Fruit fly (Drosophila melanogaster) whole organism, wandering third instar larva: ENCODE data around the gene Acer.

Experiments used
- Abd-B ChIP-seq: fragments of >200 bp; optimal IDR thresholded peaks from 2 replicates; lab custom pipeline; 2017; ENCODE audit warnings: missing biosample characterization, missing genetic modification characterization
- CG32264 ChIP-seq: fragments of 200-800 bp; sonication (Bioruptor generic); optimal IDR thresholded peaks from 2 replicates; lab custom pipeline; 2016; ENCODE audit warnings: missing biosample characterization, missing genetic modification characterization
- CG9705 ChIP-seq: fragments of 200-800 bp; sonication (Bioruptor generic); optimal IDR thresholded peaks from 2 replicates; lab custom pipeline; 2018; ENCODE audit warnings: missing biosample characterization, mild to moderate bottlenecking, missing genetic modification characterization
- Dfd ChIP-seq: fragments of >200 bp; optimal IDR thresholded peaks from 2 replicates; lab custom pipeline; 2017; ENCODE audit warnings: missing biosample characterization, missing genetic modification characterization
- Dif ChIP-seq: fragments of 200-275, 200-300 bp; sonication (Bioruptor generic); optimal IDR thresholded peaks from 2 replicates; lab custom pipeline; 2018; ENCODE audit warnings: missing biosample characterization, missing genetic modification characterization; ENCODE audit not compliant: partially characterized antibody
- GATAd ChIP-seq: sonication (Bioruptor generic); optimal IDR thresholded peaks from 2 replicates; lab custom pipeline; 2016; ENCODE audit warnings: missing biosample characterization, missing genetic modification characterization
- HLH106 ChIP-seq: fragments of 200-800 bp; optimal IDR thresholded peaks from 3 replicates; lab custom pipeline; 2019; ENCODE audit warnings: missing biosample characterization, mild to moderate bottlenecking, missing genetic modification characterization, moderate library complexity
- Hnf4 ChIP-seq: fragments of 200-800 bp; sonication (Bioruptor generic); optimal IDR thresholded peaks from 2 replicates; lab custom pipeline; 2016; ENCODE audit warnings: missing biosample characterization, mild to moderate bottlenecking, missing genetic modification characterization
- Hr78 ChIP-seq: fragments of >200 bp; optimal IDR thresholded peaks from 2 replicates; lab custom pipeline; 2017; ENCODE audit warnings: missing biosample characterization, missing genetic modification characterization
- Hr83 ChIP-seq: fragments of 200-300 bp; sonication (Bioruptor generic); optimal IDR thresholded peaks from 2 replicates; lab custom pipeline; 2016; ENCODE audit warnings: missing biosample characterization, mild to moderate bottlenecking, missing genetic modification characterization, moderate library complexity; ENCODE audit not compliant: poor library complexity, severe bottlenecking
- Jra ChIP-seq: sonication (Bioruptor generic); optimal IDR thresholded peaks from 2 replicates; lab custom pipeline; 2016; ENCODE audit warnings: missing biosample characterization, missing genetic modification characterization
- Mio ChIP-seq: sonication (Bioruptor generic); optimal IDR thresholded peaks from 2 replicates; lab custom pipeline; 2016; ENCODE audit warnings: missing biosample characterization, missing genetic modification characterization
- Myc ChIP-seq: fragments of >200 bp; optimal IDR thresholded peaks from 2 replicates; lab custom pipeline; 2017
- OdsH ChIP-seq: fragments of 200-800 bp; sonication (Bioruptor generic); optimal IDR thresholded peaks from 2 replicates; lab custom pipeline; 2016; ENCODE audit warnings: missing biosample characterization, mild to moderate bottlenecking, missing genetic modification characterization
- Rel ChIP-seq, 2 experiments: fragments of 200-800 bp; sonication (Bioruptor generic) in 1 of 2; optimal IDR thresholded peaks; 2 replicates in 1 of 2; 3 replicates in 1 of 2; lab custom pipeline; 2016 to 2019; ENCODE audit warnings: mild to moderate bottlenecking in 2 of 2, missing biosample characterization in 2 of 2, missing genetic modification characterization in 2 of 2, moderate library complexity in 1 of 2
- Vsx2 ChIP-seq: fragments of 200-300, 225-300 bp; sonication (Bioruptor generic); optimal IDR thresholded peaks from 2 replicates; lab custom pipeline; 2018; ENCODE audit warnings: missing biosample characterization, missing genetic modification characterization; ENCODE audit not compliant: partially characterized antibody
- br ChIP-seq: fragments of 200-800 bp; sonication (Bioruptor generic); optimal IDR thresholded peaks from 2 replicates; lab custom pipeline; 2016; ENCODE audit warnings: missing biosample characterization, missing genetic modification characterization
- brk ChIP-seq: fragments of 200-800 bp; sonication (Bioruptor generic); optimal IDR thresholded peaks from 2 replicates; lab custom pipeline; 2016; ENCODE audit warnings: missing biosample characterization, mild to moderate bottlenecking, missing genetic modification characterization
- dl ChIP-seq, 2 experiments: fragments of 175-275, 200-275 bp in 1 of 2; fragments of 200-275 bp in 1 of 2; sonication (Bioruptor generic); optimal IDR thresholded peaks; lab custom pipeline; 2018; ENCODE audit warnings: mild to moderate bottlenecking in 2 of 2, missing biosample characterization in 2 of 2, missing genetic modification characterization in 2 of 2, moderate library complexity in 2 of 2; ENCODE audit not compliant: partially characterized antibody in 2 of 2, insufficient read depth in 1 of 2
- dmrt93B ChIP-seq: fragments of 200-800 bp; sonication (Bioruptor generic); optimal IDR thresholded peaks from 2 replicates; lab custom pipeline; 2018; ENCODE audit warnings: missing biosample characterization, mild to moderate bottlenecking, missing genetic modification characterization
- dsf ChIP-seq: sonication (Bioruptor generic); optimal IDR thresholded peaks from 2 replicates; lab custom pipeline; 2016; ENCODE audit warnings: missing biosample characterization, missing genetic modification characterization, borderline replicate concordance
- ey ChIP-seq: fragments of 200-800 bp; sonication (Bioruptor generic); optimal IDR thresholded peaks from 2 replicates; lab custom pipeline; 2016; ENCODE audit warnings: missing biosample characterization, missing genetic modification characterization
- foxo ChIP-seq, 2 experiments: fragments of 200-800 bp; sonication (Bioruptor generic); optimal IDR thresholded peaks; 2 replicates in 1 of 2; 3 replicates in 1 of 2; lab custom pipeline; 2016 to 2017; ENCODE audit warnings: missing biosample characterization in 2 of 2, missing genetic modification characterization in 2 of 2
- fru ChIP-seq: fragments of 200-800 bp; sonication (Bioruptor generic); optimal IDR thresholded peaks from 3 replicates; lab custom pipeline; 2016; ENCODE audit warnings: missing biosample characterization, mild to moderate bottlenecking, missing genetic modification characterization
- h ChIP-seq: fragments of 200-800 bp; sonication (Bioruptor generic); optimal IDR thresholded peaks from 3 replicates; lab custom pipeline; 2016; ENCODE audit warnings: missing biosample characterization, mild to moderate bottlenecking, missing genetic modification characterization
- jim ChIP-seq: fragments of 175-275, 200-325 bp; sonication (Bioruptor generic); optimal IDR thresholded peaks from 2 replicates; lab custom pipeline; 2016; ENCODE audit warnings: missing biosample characterization, mild to moderate bottlenecking, missing genetic modification characterization
- lola ChIP-seq: fragments of >200 bp; optimal IDR thresholded peaks from 2 replicates; lab custom pipeline; 2017; ENCODE audit warnings: missing biosample characterization, missing genetic modification characterization
- psq ChIP-seq: fragments of 200-800 bp; sonication (Bioruptor generic); optimal IDR thresholded peaks from 3 replicates; lab custom pipeline; 2017; ENCODE audit warnings: missing biosample characterization, mild to moderate bottlenecking, missing genetic modification characterization, moderate library complexity
- rgr ChIP-seq: fragments of 200-800 bp; sonication (Bioruptor generic); optimal IDR thresholded peaks from 3 replicates; lab custom pipeline; 2016; ENCODE audit warnings: missing biosample characterization, mild to moderate bottlenecking, missing genetic modification characterization
- sv ChIP-seq: fragments of 200-800 bp; sonication (Bioruptor generic); optimal IDR thresholded peaks from 3 replicates; lab custom pipeline; 2016; ENCODE audit warnings: missing biosample characterization, missing genetic modification characterization
- tai ChIP-seq: sonication (Bioruptor generic); optimal IDR thresholded peaks from 2 replicates; lab custom pipeline; 2016; ENCODE audit warnings: missing biosample characterization, missing genetic modification characterization
- usp ChIP-seq: fragments of >200 bp; optimal IDR thresholded peaks from 2 replicates; lab custom pipeline; 2017; ENCODE audit warnings: missing biosample characterization, missing genetic modification characterization
- woc ChIP-seq: sonication (Bioruptor generic); optimal IDR thresholded peaks from 2 replicates; lab custom pipeline; 2016; ENCODE audit warnings: missing biosample characterization, mild to moderate bottlenecking, missing genetic modification characterization

Gene Acer

DNA sequence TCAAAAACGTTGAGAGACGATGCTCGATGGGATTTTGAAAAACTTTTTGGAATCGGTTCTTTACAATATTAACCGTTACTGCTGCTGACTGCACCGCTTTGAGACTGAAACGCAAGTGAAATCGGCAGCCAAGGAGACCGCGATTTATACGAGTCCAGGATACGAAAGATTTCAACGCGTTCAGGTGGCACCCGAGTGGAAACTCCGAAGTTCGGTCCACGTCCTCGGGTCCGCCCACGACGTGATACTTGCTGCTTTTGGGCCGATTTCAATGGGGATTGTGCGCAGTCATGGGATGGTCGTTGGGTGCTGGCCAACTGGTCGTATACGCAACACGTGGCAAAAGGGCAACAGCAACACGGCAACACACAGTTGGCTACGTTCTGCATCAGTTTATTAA, 15.0 kb upstream of the Acer start, which contains the start of gene Dh31:
Dh31 (minus strand) TSS at position 117 of the 400 bp plus-strand sequence.
- TF ChIP-seq usp (GFP tag; lab: Kevin White, UChicago) (no peak), Hr78 (GFP tag; lab: Kevin White, UChicago) (no peak), Jra (GFP tag; lab: Kevin White, UChicago) (no peak), fru (GFP tag; lab: Kevin White, UChicago) (no peak), Vsx2 (no peak), Abd-B (GFP tag; lab: Kevin White, UChicago) (no peak), dmrt93B (GFP tag; lab: Kevin White, UChicago) (no peak), jim (GFP tag; lab: Kevin White, UChicago) (no peak), Mio (GFP tag; lab: Kevin White, UChicago) (no peak), Myc (lab: Kevin White, UChicago) (no peak), brk (no peak), OdsH (no peak), h (no peak), dl (GFP tag; optimal IDR thresholded peaks at IDR 0.05; lab: Kevin White, UChicago; ENCODE audit: insufficient read depth in 1 of 2, partially characterized antibody in 2 of 2) (no peak), tai (no peak), HLH106 (tag; lab: Kevin White, UChicago) (no peak), GATAd (GFP tag; lab: Kevin White, UChicago) (no peak), Dif (no peak), woc (no peak)

DNA sequence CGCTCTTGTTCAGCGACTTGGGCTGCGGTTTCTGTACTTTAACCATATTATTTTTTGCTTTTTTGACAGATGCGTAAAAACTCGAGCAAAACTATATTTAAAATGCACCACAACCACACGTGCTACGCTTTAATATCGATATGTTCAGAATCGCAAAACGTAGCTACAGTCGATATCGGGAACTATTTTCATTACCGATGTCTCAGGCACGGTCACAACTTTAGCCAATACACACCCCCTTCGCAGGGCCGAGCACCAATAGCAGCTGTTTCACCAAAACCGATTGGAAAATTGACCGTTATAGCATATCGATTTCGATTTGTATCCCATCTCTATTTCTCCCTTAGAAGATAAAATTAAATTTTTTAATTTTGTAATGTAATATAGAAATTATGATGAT, 10.0 kb upstream of the Acer start, which contains the start of gene CG13096:
CG13096 (minus strand) TSS at position 144 of the 400 bp plus-strand sequence.
- TF ChIP-seq sv (GFP tag; lab: Kevin White, UChicago) (peak; percentile 7), dl (GFP tag; optimal IDR thresholded peaks at IDR 0.05; lab: Kevin White, UChicago; ENCODE audit: insufficient read depth in 1 of 2, partially characterized antibody in 2 of 2) (no peak), CG32264 (GFP tag; lab: Kevin White, UChicago) (no peak), Myc (lab: Kevin White, UChicago) (peak; percentile 74), h (no peak), HLH106 (tag; lab: Kevin White, UChicago) (no peak), woc (no peak), Mio (GFP tag; lab: Kevin White, UChicago) (no peak)

DNA sequence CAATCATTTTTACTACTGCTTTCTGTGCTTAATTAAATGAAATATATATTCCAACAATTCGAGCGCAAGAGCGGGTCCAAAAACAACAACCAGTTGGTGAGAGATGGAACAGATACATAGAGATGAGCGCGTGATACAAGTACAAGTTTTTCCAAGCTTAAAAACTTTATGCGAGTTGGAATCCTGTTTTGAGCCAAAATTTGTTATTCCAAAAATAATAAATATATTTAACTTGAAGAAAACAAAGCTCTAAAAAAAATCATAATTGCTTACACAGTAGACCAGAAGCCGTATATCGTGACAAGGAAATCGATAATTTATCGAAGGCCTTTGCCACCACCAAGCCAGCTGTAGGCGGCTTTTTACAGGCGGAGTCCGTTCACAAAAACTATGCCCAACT, 7.0 kb upstream of the Acer start, which contains the start of the genes CG13097 and PIG-U:
CG13097 (minus strand) TSS at position 121 of the 400 bp plus-strand sequence.
PIG-U (plus strand) TSS at position 349 of the 400 bp plus-strand sequence.
- TF ChIP-seq Dfd (GFP tag; lab: Kevin White, UChicago): no peak
- TF ChIP-seq rgr (GFP tag; lab: Kevin White, UChicago): no peak
- peak; percentile 79 for TF ChIP-seq CG9705 (GFP tag; lab: Kevin White, UChicago)
- TF ChIP-seq Hnf4: peak; percentile 93
- peak; percentile 88 for TF ChIP-seq dsf (GFP tag; lab: Kevin White, UChicago)
- peak; percentile 80 for TF ChIP-seq psq (GFP tag; lab: Kevin White, UChicago)
- TF ChIP-seq Rel (GFP tag; optimal IDR thresholded peaks at IDR 0.05; lab: Kevin White, UChicago): peak; percentile 2
- peak; percentile 62 for TF ChIP-seq Rel (tag; optimal IDR thresholded peaks at IDR 0.05; lab: Kevin White, UChicago)
- TF ChIP-seq sv (GFP tag; lab: Kevin White, UChicago): peak; percentile 78
- TF ChIP-seq HLH106 (tag; lab: Kevin White, UChicago): peak; percentile 88
- TF ChIP-seq OdsH: peak; percentile 85
- peak; percentile 90 for TF ChIP-seq Jra (GFP tag; lab: Kevin White, UChicago)
- peak; percentile 62 for TF ChIP-seq GATAd (GFP tag; lab: Kevin White, UChicago)
- peak; percentile 89 for TF ChIP-seq ey (GFP tag; lab: Kevin White, UChicago)
- TF ChIP-seq Hr83: peak; percentile 94
- peak; percentile 20 for TF ChIP-seq Mio (GFP tag; lab: Kevin White, UChicago)
- peak; percentile 65 to 93 for TF ChIP-seq foxo (GFP tag; optimal IDR thresholded peaks at IDR 0.05; lab: Kevin White, UChicago)
- TF ChIP-seq usp (GFP tag; lab: Kevin White, UChicago): no peak
- TF ChIP-seq lola: no peak
- TF ChIP-seq Hr78 (GFP tag; lab: Kevin White, UChicago): no peak
- TF ChIP-seq fru (GFP tag; lab: Kevin White, UChicago): peak; percentile 86
- TF ChIP-seq tai: no peak
- TF ChIP-seq br: peak; percentile 89
- TF ChIP-seq CG32264 (GFP tag; lab: Kevin White, UChicago): peak; percentile 66
- TF ChIP-seq Vsx2: no peak
- TF ChIP-seq h: peak; percentile 93
